Worm (Caenorhabditis elegans): ENCODE results near the gene srw-33.

- TF ChIP-seq flt-1 (GFP tag; IDR thresholded peaks at IDR 0.05) (no peak), klf-2 (GFP tag; conservative IDR thresholded peaks at IDR 0.05) (no peak), ztf-23 (GFP tag; IDR thresholded peaks at IDR 0.05) (no peak), T22C8.4 (GFP tag; IDR thresholded peaks at IDR 0.05) (no peak), ztf-29 (GFP tag; IDR thresholded peaks at IDR 0.05) (no peak), ref-1 (GFP tag; conservative IDR thresholded peaks at IDR 0.05) (no peak), tab-1 (GFP tag; IDR thresholded peaks at IDR 0.05) (no peak)
Observed at ce11 chrV:15471029-15471428, 19.7 kb upstream of the srw-33 start, which contains the start of gene dpf-1.

Data from whole organism, midembryonic.